ENCODE assay signal across 4 worm cellular contexts in genomic region chrIII:13720190-13720741, ce11.
TF ChIP-seq lines count a peak whose summit lies in the region.

No protein-coding gene starts in this region.

TF ChIP-seq in whole organism, L2 larva, 48 proteins besides CTCF, POLR2A, EP300 and RAD21:
- TF ChIP-seq skn-1 (tag; optimal IDR thresholded peaks at IDR 0.05; lab: Kevin White, UChicago) (no peak), sem-4 (tag; optimal IDR thresholded peaks at IDR 0.05; lab: Kevin White, UChicago) (peak; percentile 5), blmp-1 (tag; optimal IDR thresholded peaks at IDR 0.05; lab: Kevin White, UChicago; ENCODE audit: insufficient read depth) (peak; percentile 79), ceh-16 (tag; optimal IDR thresholded peaks at IDR 0.05; lab: Kevin White, UChicago) (peak; percentile 6), unc-62 (GFP tag; optimal IDR thresholded peaks at IDR 0.05; lab: Kevin White, UChicago) (no peak), ama-1 (optimal IDR thresholded peaks at IDR 0.05; lab: Kevin White, UChicago) (peak; percentile 56)

TF ChIP-seq in whole organism, L4 larva, 104 proteins besides CTCF, POLR2A, EP300 and RAD21:
- TF ChIP-seq tra-1 (GFP tag; IDR thresholded peaks at IDR 0.05; lab: Robert Waterston, UW), result no peak
- TF ChIP-seq lin-29 (GFP tag; IDR thresholded peaks at IDR 0.05; lab: Robert Waterston, UW), result no peak
- TF ChIP-seq php-3 (GFP tag; IDR thresholded peaks at IDR 0.05; lab: Robert Waterston, UW), result no peak
- peak; percentile 34 for TF ChIP-seq sdz-12 (GFP tag; optimal IDR thresholded peaks at IDR 0.05; lab: Kevin White, UChicago)
- no peak for TF ChIP-seq lim-7 (GFP tag; IDR thresholded peaks at IDR 0.05; lab: Robert Waterston, UW)
- peak; percentile 27 for TF ChIP-seq hlh-11 (tag; optimal IDR thresholded peaks at IDR 0.05; lab: Kevin White, UChicago)
- TF ChIP-seq F44E2.7 (GFP tag; IDR thresholded peaks at IDR 0.05; lab: Robert Waterston, UW), result no peak
- no peak for TF ChIP-seq nhr-102 (tag; optimal IDR thresholded peaks at IDR 0.05; lab: Kevin White, UChicago)
- peak; percentile 61 for TF ChIP-seq set-16 (GFP tag; IDR thresholded peaks at IDR 0.05; lab: Robert Waterston, UW)
- TF ChIP-seq arid-1 (GFP tag; conservative IDR thresholded peaks at IDR 0.05; lab: Robert Waterston, UW), result no peak
- no peak for TF ChIP-seq dpl-1 (GFP tag; optimal IDR thresholded peaks at IDR 0.05; lab: Kevin White, UChicago)
- TF ChIP-seq nhr-6 (tag; optimal IDR thresholded peaks at IDR 0.05; lab: Kevin White, UChicago), result peak; percentile 39
- peak; percentile 32 for TF ChIP-seq nhr-111 (GFP tag; optimal IDR thresholded peaks at IDR 0.05; lab: Kevin White, UChicago)
- peak; percentile 4 for TF ChIP-seq rbr-2 (tag; optimal IDR thresholded peaks at IDR 0.05; lab: Kevin White, UChicago)
- TF ChIP-seq fos-1 (tag; optimal IDR thresholded peaks at IDR 0.05; lab: Kevin White, UChicago), result no peak
- peak; percentile 6 for TF ChIP-seq hlh-30 (tag; optimal IDR thresholded peaks at IDR 0.05; lab: Kevin White, UChicago; ENCODE audit: insufficient read depth)
- TF ChIP-seq nhr-25 (tag; optimal IDR thresholded peaks at IDR 0.05; lab: Kevin White, UChicago; ENCODE audit: borderline replicate concordance, insufficient read depth), result peak; percentile 39
- TF ChIP-seq mdl-1 (tag; optimal IDR thresholded peaks at IDR 0.05; lab: Kevin White, UChicago), result no peak
- no peak for TF ChIP-seq mdt-29 (GFP tag; IDR thresholded peaks at IDR 0.05; lab: Robert Waterston, UW)
- no peak for TF ChIP-seq attf-4 (tag; optimal IDR thresholded peaks at IDR 0.05; lab: Kevin White, UChicago)
- TF ChIP-seq lsy-2 (tag; optimal IDR thresholded peaks at IDR 0.05; lab: Kevin White, UChicago), result peak in 1 of 2 experiments; percentile 11
- TF ChIP-seq unc-62 (GFP tag; optimal IDR thresholded peaks at IDR 0.05 in 1 of 2; lab: Kevin White, UChicago), result peak in 1 of 2 experiments; percentile 27
- no peak for TF ChIP-seq unc-62 (tag; optimal IDR thresholded peaks at IDR 0.05; lab: Kevin White, UChicago)
- peak; percentile 47 for TF ChIP-seq mes-2 (tag; optimal IDR thresholded peaks at IDR 0.05; lab: Kevin White, UChicago; ENCODE audit: poor library complexity, severe bottlenecking)

TF ChIP-seq in whole organism, late embryonic, 69 proteins besides CTCF, POLR2A, EP300 and RAD21:
- TF ChIP-seq ztf-16 (tag; optimal IDR thresholded peaks at IDR 0.05; lab: Kevin White, UChicago), result peak; percentile 29
- no peak for TF ChIP-seq odd-2 (tag; optimal IDR thresholded peaks at IDR 0.05; lab: Kevin White, UChicago)
- no peak for TF ChIP-seq unc-86 (tag; optimal IDR thresholded peaks at IDR 0.05; lab: Kevin White, UChicago)
- no peak for TF ChIP-seq ahr-1 (tag; optimal IDR thresholded peaks at IDR 0.05; lab: Kevin White, UChicago)
- TF ChIP-seq tbx-2 (tag; optimal IDR thresholded peaks at IDR 0.05; lab: Kevin White, UChicago), result peak; percentile 6
- TF ChIP-seq ceh-24 (tag; optimal IDR thresholded peaks at IDR 0.05; lab: Kevin White, UChicago), result no peak
- no peak for TF ChIP-seq pha-4 (tag; optimal IDR thresholded peaks at IDR 0.05; lab: Kevin White, UChicago)
- peak; percentile 5 for TF ChIP-seq unc-42 (tag; optimal IDR thresholded peaks at IDR 0.05; lab: Kevin White, UChicago)
- TF ChIP-seq K02D7.2 (tag; optimal IDR thresholded peaks at IDR 0.05; lab: Kevin White, UChicago), result no peak
- TF ChIP-seq ceh-6 (GFP tag; optimal IDR thresholded peaks at IDR 0.05; lab: Kevin White, UChicago), result peak; percentile 0
- no peak for TF ChIP-seq F13H6.1 (tag; optimal IDR thresholded peaks at IDR 0.05; lab: Kevin White, UChicago)
- TF ChIP-seq sdc-2 (tag; optimal IDR thresholded peaks at IDR 0.05; lab: Kevin White, UChicago), result peak; percentile 23
- no peak for TF ChIP-seq ceh-30 (tag; optimal IDR thresholded peaks at IDR 0.05; lab: Kevin White, UChicago)

TF ChIP-seq in whole organism, mixed stage, embryonic, 35 proteins besides CTCF, POLR2A, EP300 and RAD21:
- peak; percentile 50 for TF ChIP-seq nhr-2 (tag; optimal IDR thresholded peaks at IDR 0.05; lab: Kevin White, UChicago)
- TF ChIP-seq ceh-43 (GFP tag; optimal IDR thresholded peaks at IDR 0.05; lab: Kevin White, UChicago), result no peak
- peak; percentile 24 for TF ChIP-seq ham-2 (GFP tag; optimal IDR thresholded peaks at IDR 0.05; lab: Kevin White, UChicago)
- no peak for TF ChIP-seq lsy-2 (tag; optimal IDR thresholded peaks at IDR 0.05; lab: Kevin White, UChicago)
- no peak for TF ChIP-seq snpc-4 (tag; optimal IDR thresholded peaks at IDR 0.05; lab: Kevin White, UChicago)
- no peak for TF ChIP-seq drap-1 (GFP tag; optimal IDR thresholded peaks at IDR 0.05; lab: Kevin White, UChicago)
- no peak for TF ChIP-seq ceh-39 (tag; optimal IDR thresholded peaks at IDR 0.05; lab: Kevin White, UChicago)
- TF ChIP-seq blmp-1 (tag; optimal IDR thresholded peaks at IDR 0.05; lab: Kevin White, UChicago), result peak; percentile 92
- TF ChIP-seq unc-39 (tag; optimal IDR thresholded peaks at IDR 0.05; lab: Kevin White, UChicago), result no peak
- TF ChIP-seq cnd-1 (tag; optimal IDR thresholded peaks at IDR 0.05; lab: Kevin White, UChicago), result peak; percentile 0
- TF ChIP-seq mab-5 (tag; optimal IDR thresholded peaks at IDR 0.05; lab: Kevin White, UChicago), result no peak
- peak; percentile 40 for TF ChIP-seq sptf-1 (tag; optimal IDR thresholded peaks at IDR 0.05; lab: Kevin White, UChicago)
